Worm (Caenorhabditis elegans) whole organism, dauer: ENCODE results near the gene F56D2.2.

Source experiments
- unc-62 ChIP-seq: sonication (generic microtip); optimal IDR thresholded peaks from 2 replicates; lab custom pipeline; 2017; ENCODE audit warnings: missing biosample characterization, missing genetic modification reagents, missing genetic modification characterization

Gene F56D2.2

ce11 chrIII:5566496-5566895 is 20.6 kb upstream of the F56D2.2 start:
- no peak for TF ChIP-seq unc-62 (GFP tag; lab: Kevin White, UChicago)

DNA sequence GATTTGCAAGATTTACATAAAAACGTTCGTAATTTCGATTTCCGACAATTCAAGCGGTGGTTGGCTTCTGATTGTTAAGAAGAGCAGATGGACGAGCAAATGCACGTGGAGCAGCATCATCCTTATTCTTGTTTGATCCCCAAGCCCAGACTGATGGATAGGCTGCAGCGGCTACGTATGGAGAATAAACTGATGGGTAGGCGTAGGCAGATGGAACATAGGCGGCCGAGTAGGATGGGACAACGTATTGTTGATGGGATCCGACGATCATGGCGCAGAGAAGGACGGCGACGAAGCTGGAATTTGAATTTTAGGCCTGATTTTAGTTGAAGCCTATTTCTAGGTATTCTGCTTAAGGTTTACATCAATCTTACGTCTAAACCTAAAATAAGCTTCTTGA is 18.8 kb upstream of the F56D2.2 start:
- TF ChIP-seq unc-62 (GFP tag; lab: Kevin White, UChicago), result no peak

ce11 chrIII:5568679-5569078 is 18.4 kb upstream of the F56D2.2 start, which contains the start of gene nspb-12:
TSS of gene nspb-12 (minus strand) at chrIII:5568779.
- TF ChIP-seq unc-62 (GFP tag; lab: Kevin White, UChicago), result no peak

DNA sequence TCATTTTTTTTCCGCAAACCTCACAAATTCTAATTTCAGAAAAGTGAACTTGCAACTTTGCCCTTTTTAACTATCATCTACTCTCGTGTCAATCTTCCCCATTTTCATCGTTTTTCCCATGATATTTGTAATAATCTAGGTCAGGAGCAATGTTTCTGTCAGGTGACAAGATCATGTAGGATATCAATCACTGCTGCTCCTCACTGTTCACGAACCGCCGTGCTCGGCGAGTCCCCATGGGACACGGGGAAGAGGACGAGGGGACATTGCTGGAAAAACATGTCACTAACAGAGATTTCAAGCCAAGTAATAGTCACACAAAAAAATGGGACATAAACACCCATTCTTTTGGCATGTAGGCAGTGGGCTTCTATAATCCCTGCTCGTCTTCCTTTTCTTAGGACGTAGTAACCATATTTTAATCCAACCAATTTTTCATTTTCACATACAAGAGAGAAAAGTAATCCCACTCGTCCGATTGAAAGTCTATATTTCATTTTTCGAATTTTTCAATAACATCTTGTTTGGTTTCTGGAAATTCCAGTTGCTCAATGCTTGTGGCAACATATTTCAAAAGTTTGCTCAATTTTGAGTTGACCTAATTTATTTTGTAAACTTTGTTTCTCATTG is 16.1 kb upstream of the F56D2.2 start:
- no peak for TF ChIP-seq unc-62 (GFP tag; lab: Kevin White, UChicago)

DNA sequence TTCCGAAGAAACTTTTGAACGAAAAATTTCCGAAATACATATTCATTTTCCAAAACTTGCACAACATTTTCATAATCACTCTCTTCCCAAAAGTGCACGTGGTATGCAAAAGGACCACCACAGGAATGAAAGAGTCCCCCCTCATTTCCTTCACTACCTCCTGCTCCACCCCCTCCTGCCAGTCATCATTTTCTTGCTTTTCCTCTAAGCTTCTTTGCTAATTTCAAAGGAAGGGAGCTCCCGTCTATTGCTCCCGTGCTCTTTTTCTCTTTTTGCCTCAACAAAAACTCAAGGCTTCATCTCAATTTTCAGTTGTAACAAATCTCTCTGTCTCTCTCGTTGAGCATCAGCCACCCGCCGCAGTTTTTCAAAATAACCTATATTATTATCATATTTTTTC is 14.3 kb upstream of the F56D2.2 start:
- TF ChIP-seq unc-62 (GFP tag; lab: Kevin White, UChicago), result no peak

ce11 chrIII:5573694-5574093 is 13.4 kb upstream of the F56D2.2 start, which contains the start of gene molo-1:
TSS of gene molo-1 (plus strand) at chrIII:5573994.
- TF ChIP-seq unc-62 (GFP tag; lab: Kevin White, UChicago), result no peak

ce11 chrIII:5581049-5581448 is 6.0 kb upstream of the F56D2.2 start, which contains the start of gene F56D2.5:
TSS of gene F56D2.5 (minus strand) at chrIII:5581419.
- TF ChIP-seq unc-62 (GFP tag; lab: Kevin White, UChicago), result no peak

ce11 chrIII:5582766-5583165 is 4.3 kb upstream of the F56D2.2 start, which contains the start of the genes F56D2.8 and uev-2:
TSS of gene F56D2.8 (minus strand) at chrIII:5582866.
TSS of gene uev-2 (plus strand) at chrIII:5583125.
- no peak for TF ChIP-seq unc-62 (GFP tag; lab: Kevin White, UChicago)

- no peak for TF ChIP-seq unc-62 (GFP tag; lab: Kevin White, UChicago)
Measured at ce11 chrIII:5584647-5585046, 2.4 kb upstream of the F56D2.2 start, which contains the start of gene F56D2.3. TSS of gene F56D2.3 (plus strand) at chrIII:5584947.

DNA sequence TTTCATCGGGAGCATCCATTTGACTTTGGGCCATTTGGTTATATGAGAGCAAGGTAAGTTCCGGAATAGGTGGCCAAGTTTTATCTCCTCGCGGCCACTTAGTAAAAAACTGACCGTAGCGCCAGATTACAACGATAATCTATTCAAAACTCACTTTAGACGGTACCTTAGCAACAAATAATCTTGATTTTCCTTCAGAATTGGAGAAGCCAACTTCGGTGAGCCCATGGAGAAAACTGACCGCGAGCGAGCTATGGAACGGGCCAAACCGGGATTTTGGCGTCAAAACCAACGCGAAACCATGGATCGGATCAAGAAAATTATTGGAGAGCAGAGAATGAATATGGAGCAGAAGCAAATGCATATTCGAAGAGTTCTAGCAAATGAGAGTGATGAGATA is 1.4 kb upstream of the F56D2.2 start:
- no peak for TF ChIP-seq unc-62 (GFP tag; lab: Kevin White, UChicago)

DNA sequence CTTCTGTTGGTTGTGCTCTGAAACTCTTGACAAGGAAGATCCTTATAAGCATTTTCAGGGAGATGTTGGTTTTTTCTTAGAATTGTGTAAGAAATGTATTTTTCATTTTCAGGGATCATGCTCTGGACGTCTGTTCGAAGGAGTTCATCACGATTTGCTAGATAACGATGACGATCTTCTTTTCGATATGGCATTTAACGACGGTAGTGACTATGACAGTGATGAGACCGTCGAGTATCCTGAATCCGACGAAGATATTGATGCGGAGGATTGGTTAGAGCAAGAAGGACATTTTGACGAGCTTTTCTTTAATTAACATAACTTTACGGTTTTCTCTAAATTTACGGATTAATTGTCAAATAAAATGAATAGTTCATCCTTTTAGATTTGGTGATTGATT is 1.7 kb downstream of the F56D2.2 start:
- TF ChIP-seq unc-62 (GFP tag; lab: Kevin White, UChicago), result no peak

DNA sequence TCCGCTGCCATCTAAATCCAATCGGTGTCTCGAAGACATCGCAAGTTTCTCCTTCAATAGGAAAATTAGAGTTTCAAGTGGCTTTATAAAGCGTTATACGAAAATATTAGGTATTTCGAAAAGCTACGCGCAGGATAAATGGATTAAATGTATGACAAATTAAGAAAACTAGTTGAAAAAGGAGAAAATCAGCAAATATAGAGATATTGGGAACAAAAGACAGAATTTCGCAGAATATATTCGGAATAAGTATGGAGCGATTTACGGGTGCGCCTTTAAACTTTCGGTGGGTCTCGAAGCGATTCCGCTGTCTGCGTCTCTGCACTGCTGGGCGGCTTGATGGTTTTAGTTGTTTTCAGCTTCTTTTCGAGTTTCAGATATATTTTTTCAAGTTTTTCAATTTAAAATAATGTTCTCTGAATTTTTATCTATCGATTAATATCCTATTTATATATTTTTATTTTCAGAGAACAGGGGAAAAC is 4.6 kb downstream of the F56D2.2 start, which contains the start of the genes ddx-15 and ucr-1:
ddx-15 (minus strand) TSS at position 51 of the 482 bp plus-strand sequence.
ucr-1 (plus strand) TSS at position 468 of the 482 bp plus-strand sequence.
- no peak for TF ChIP-seq unc-62 (GFP tag; lab: Kevin White, UChicago)

DNA sequence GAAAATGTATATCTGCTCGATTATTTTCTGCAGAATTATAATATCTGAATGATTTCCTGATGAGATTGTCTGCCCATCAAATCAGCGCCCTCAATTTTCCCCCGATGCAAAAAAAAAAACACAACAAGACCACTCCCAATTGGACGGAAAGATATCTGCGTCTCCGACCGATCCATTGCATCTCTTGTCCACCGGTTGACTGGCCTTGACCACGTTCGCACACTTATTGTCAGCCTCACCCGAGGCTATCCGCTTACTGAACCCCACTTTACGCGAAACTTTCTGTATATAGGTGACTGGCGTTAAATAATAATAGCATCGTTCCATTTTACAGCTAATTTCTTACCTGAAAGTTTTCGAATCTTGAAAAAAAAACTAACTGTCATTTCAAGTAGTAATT is 7.3 kb downstream of the F56D2.2 start:
- no peak for TF ChIP-seq unc-62 (GFP tag; lab: Kevin White, UChicago)

- no peak for TF ChIP-seq unc-62 (GFP tag; lab: Kevin White, UChicago)
Measured at ce11 chrIII:5595445-5595844, 8.4 kb downstream of the F56D2.2 start, which contains the start of gene ced-6. TSS of gene ced-6 (plus strand) at chrIII:5595771.

- no peak for TF ChIP-seq unc-62 (GFP tag; lab: Kevin White, UChicago)
Measured at ce11 chrIII:5599958-5600357, 12.9 kb downstream of the F56D2.2 start, which contains the start of gene wdr-37. TSS of gene wdr-37 (minus strand) at chrIII:5600058.

DNA sequence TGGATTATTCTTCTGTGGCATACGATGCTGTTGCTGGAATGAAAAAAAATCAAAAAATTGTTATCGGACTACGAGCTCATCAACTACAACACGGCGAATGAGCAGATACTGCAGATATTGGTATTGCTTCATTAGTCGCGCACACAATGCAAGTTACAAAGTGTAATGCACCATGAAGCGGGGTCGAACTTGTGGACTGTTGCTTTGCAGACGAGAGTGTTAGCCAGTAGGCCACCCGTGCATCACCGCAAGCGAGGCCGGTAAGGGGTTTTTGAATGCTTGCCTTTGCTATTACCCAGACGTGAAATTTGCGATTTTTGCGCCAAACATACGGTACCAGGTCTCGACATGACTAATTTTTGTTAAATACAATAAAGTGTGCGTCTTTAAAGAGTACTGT is 14.9 kb downstream of the F56D2.2 start:
- TF ChIP-seq unc-62 (GFP tag; lab: Kevin White, UChicago), result no peak
